Fruit fly (Drosophila melanogaster) whole organism, embryonic: ENCODE results near the gene Spn28Dc.

Experiments
- Bdp1 ChIP-seq: fragments of 200-800 bp; sonication (Bioruptor generic); optimal IDR thresholded peaks from 3 replicates; lab custom pipeline; 2016; ENCODE audit warnings: missing biosample characterization, missing genetic modification characterization
- CG11504 ChIP-seq: fragments of 200-800 bp; sonication (Bioruptor generic); optimal IDR thresholded peaks from 3 replicates; lab custom pipeline; 2019; ENCODE audit warnings: missing biosample characterization, mild to moderate bottlenecking, missing genetic modification characterization, moderate library complexity
- CG13287 ChIP-seq: fragments of 200-800 bp; sonication (Bioruptor generic); IDR thresholded peaks from 2 replicates; pipeline ENCODE4 v1.3.6; 2022; ENCODE audit warnings: missing biosample characterization, missing genetic modification characterization; ENCODE audit not compliant: partially characterized antibody
- CG13775 ChIP-seq: fragments of 200-800 bp; sonication (Bioruptor generic); optimal IDR thresholded peaks from 3 replicates; lab custom pipeline; 2017; ENCODE audit warnings: missing biosample characterization, mild to moderate bottlenecking, missing genetic modification characterization
- CG17186 ChIP-seq: fragments of 200-800 bp; sonication (Bioruptor generic); optimal IDR thresholded peaks from 3 replicates; lab custom pipeline; 2017; ENCODE audit warnings: missing biosample characterization, missing genetic modification reagents, missing genetic modification characterization
- CG17612 ChIP-seq: fragments of 200-800 bp; sonication (Bioruptor generic); IDR thresholded peaks from 2 replicates; pipeline ENCODE4 v1.3.6; 2022; ENCODE audit warnings: missing biosample characterization, missing genetic modification characterization
- CG1832 ChIP-seq: fragments of 200-800 bp; sonication (Bioruptor generic); optimal IDR thresholded peaks from 2 replicates; lab custom pipeline; 2017; ENCODE audit warnings: missing biosample characterization, mild to moderate bottlenecking, missing genetic modification characterization, inconsistent platforms
- CG18476 ChIP-seq: fragments of 200-800 bp; sonication (Bioruptor generic); optimal IDR thresholded peaks from 2 replicates; lab custom pipeline; 2016; ENCODE audit warnings: missing biosample characterization, mild to moderate bottlenecking, missing genetic modification characterization
- CG18599 ChIP-seq: fragments of 200-800 bp; sonication (Bioruptor generic); optimal IDR thresholded peaks from 3 replicates; lab custom pipeline; 2017; ENCODE audit warnings: missing biosample characterization, missing genetic modification characterization, mild to moderate bottlenecking, moderate library complexity, missing genetic modification reagents
- CG2678 ChIP-seq: fragments of 200-800 bp; sonication (Bioruptor generic); optimal IDR thresholded peaks from 3 replicates; lab custom pipeline; 2019; ENCODE audit warnings: missing biosample characterization, mild to moderate bottlenecking, missing genetic modification characterization, moderate library complexity
- CG31441 ChIP-seq: fragments of 200-800 bp; sonication (Bioruptor generic); IDR thresholded peaks from 2 replicates; pipeline ENCODE4 v1.3.6; 2022; ENCODE audit warnings: missing biosample characterization, missing genetic modification characterization
- CG3838 ChIP-seq: fragments of 200-800 bp; sonication (Bioruptor generic); optimal IDR thresholded peaks from 3 replicates; lab custom pipeline; 2016; ENCODE audit warnings: missing biosample characterization, missing genetic modification characterization
- CG4328 ChIP-seq: fragments of 200-800 bp; sonication (Bioruptor generic); optimal IDR thresholded peaks from 3 replicates; lab custom pipeline; 2017; ENCODE audit warnings: missing biosample characterization, missing genetic modification reagents, missing genetic modification characterization
- CG4617 ChIP-seq: fragments of 200-800 bp; sonication (Bioruptor generic); optimal IDR thresholded peaks from 3 replicates; lab custom pipeline; 2016; ENCODE audit warnings: missing biosample characterization, missing genetic modification characterization, borderline replicate concordance
- CG4707 ChIP-seq: fragments of 200-800 bp; sonication (Bioruptor generic); optimal IDR thresholded peaks from 2 replicates; lab custom pipeline; 2018; ENCODE audit warnings: missing biosample characterization, mild to moderate bottlenecking, missing genetic modification characterization, moderate library complexity
- CG6765 ChIP-seq: fragments of 200-800 bp; sonication (Bioruptor generic); optimal IDR thresholded peaks from 3 replicates; lab custom pipeline; 2017; ENCODE audit warnings: missing biosample characterization, mild to moderate bottlenecking, missing genetic modification characterization
- CG6813 ChIP-seq: fragments of 200-800 bp; sonication (Bioruptor generic); optimal IDR thresholded peaks from 2 replicates; lab custom pipeline; 2017; ENCODE audit warnings: missing biosample characterization, missing genetic modification characterization, mild to moderate bottlenecking, moderate library complexity, missing genetic modification reagents
- CG6854 ChIP-seq: fragments of 200-800 bp; sonication (Bioruptor generic); optimal IDR thresholded peaks from 3 replicates; lab custom pipeline; 2017; ENCODE audit warnings: missing biosample characterization, mild to moderate bottlenecking, missing genetic modification characterization
- CG9817 ChIP-seq: fragments of 200-800 bp; sonication (Bioruptor generic); optimal IDR thresholded peaks from 2 replicates; lab custom pipeline; 2018; ENCODE audit warnings: missing biosample characterization, mild to moderate bottlenecking, missing genetic modification characterization, moderate library complexity
- Dbx ChIP-seq: fragments of 200-800 bp; sonication (Bioruptor generic); IDR thresholded peaks from 3 replicates; pipeline ENCODE4 v1.3.6; 2022; ENCODE audit warnings: missing biosample characterization, missing genetic modification characterization
- Deaf1 ChIP-seq: fragments of 200-800 bp; optimal IDR thresholded peaks from 3 replicates; lab custom pipeline; 2019; ENCODE audit warnings: missing biosample characterization, mild to moderate bottlenecking, missing genetic modification characterization, moderate library complexity
- Dfd ChIP-seq, 2 experiments: fragments of >200 bp; optimal IDR thresholded peaks; 2 replicates each; lab custom pipeline; 2017; ENCODE audit warnings: missing biosample characterization in 2 of 2, missing genetic modification characterization in 2 of 2
- Dll ChIP-seq: fragments of 200-800 bp; sonication (Bioruptor generic); IDR thresholded peaks from 4 replicates; pipeline ENCODE4 v1.3.6; 2022; ENCODE audit warnings: missing biosample characterization, missing genetic modification characterization; ENCODE audit not compliant: partially characterized antibody
- Ets65A ChIP-seq: fragments of 200-800 bp; sonication (Bioruptor generic); peaks from one replicate; lab custom pipeline; 2016; ENCODE audit warnings: missing biosample characterization, missing genetic modification characterization
- Hr39 ChIP-seq: fragments of >200 bp; optimal IDR thresholded peaks from 2 replicates; lab custom pipeline; 2017
- Med ChIP-seq: fragments of 200-800 bp; sonication (Bioruptor generic); peaks from one replicate; lab custom pipeline; 2016; ENCODE audit warnings: missing biosample characterization, missing genetic modification characterization, mild to moderate bottlenecking, inconsistent platforms, moderate library complexity
- NC2α ChIP-seq: fragments of 200-800 bp; sonication (Bioruptor generic); optimal IDR thresholded peaks from 2 replicates; lab custom pipeline; 2016; ENCODE audit warnings: missing biosample characterization, missing genetic modification characterization
- Nf-YB ChIP-seq: fragments of 200-800 bp; sonication (Bioruptor generic); optimal IDR thresholded peaks from 3 replicates; lab custom pipeline; 2019; ENCODE audit warnings: missing biosample characterization, mild to moderate bottlenecking, missing genetic modification characterization, moderate library complexity
- Optix ChIP-seq: fragments of 200-800 bp; sonication (Bioruptor generic); IDR thresholded peaks from 3 replicates; pipeline ENCODE4 v1.3.6; 2022; ENCODE audit warnings: missing biosample characterization, missing genetic modification characterization
- ato ChIP-seq: fragments of 200-800 bp; sonication (Bioruptor generic); IDR thresholded peaks from 2 replicates; pipeline ENCODE4 v1.3.6; 2022; ENCODE audit warnings: missing biosample characterization, missing genetic modification characterization; ENCODE audit not compliant: partially characterized antibody
- bab2 ChIP-seq: fragments of 200-800 bp; sonication (Bioruptor generic); optimal IDR thresholded peaks from 2 replicates; lab custom pipeline; 2016; ENCODE audit warnings: missing biosample characterization, missing genetic modification characterization
- bowl ChIP-seq: fragments of 200-800 bp; sonication (Bioruptor generic); IDR thresholded peaks from 2 replicates; pipeline ENCODE4 v1.3.6; 2022; ENCODE audit warnings: missing biosample characterization, missing genetic modification characterization
- dan ChIP-seq: fragments of 200-800 bp; sonication (Bioruptor generic); IDR thresholded peaks from 2 replicates; pipeline ENCODE4 v1.3.6; 2022; ENCODE audit warnings: missing biosample characterization, missing genetic modification characterization
- fd3F ChIP-seq: fragments of 200-800 bp; sonication (Bioruptor generic); optimal IDR thresholded peaks from 2 replicates; lab custom pipeline; 2018; ENCODE audit warnings: missing biosample characterization, mild to moderate bottlenecking, missing genetic modification characterization, moderate library complexity
- ftz-f1 ChIP-seq: fragments of 200-800 bp; sonication (Bioruptor generic); optimal IDR thresholded peaks from 2 replicates; lab custom pipeline; 2016; ENCODE audit warnings: missing biosample characterization, missing genetic modification characterization
- gfzf ChIP-seq: fragments of 200-800 bp; sonication (Bioruptor generic); optimal IDR thresholded peaks from 2 replicates; lab custom pipeline; 2016; ENCODE audit warnings: missing biosample characterization, mild to moderate bottlenecking, missing genetic modification characterization, moderate library complexity
- ind ChIP-seq: fragments of 200-800 bp; sonication (Bioruptor generic); optimal IDR thresholded peaks from 3 replicates; lab custom pipeline; 2016; ENCODE audit warnings: missing biosample characterization, missing genetic modification characterization
- jigr1 ChIP-seq: fragments of 200-800 bp; sonication (Bioruptor generic); IDR thresholded peaks from 3 replicates; pipeline ENCODE4 v1.3.6; 2022; ENCODE audit warnings: missing biosample characterization, missing genetic modification characterization
- lbe ChIP-seq: fragments of 200-800 bp; sonication (Bioruptor generic); optimal IDR thresholded peaks from 2 replicates; lab custom pipeline; 2016; ENCODE audit warnings: missing biosample characterization, mild to moderate bottlenecking, missing genetic modification characterization
- lov ChIP-seq, 2 experiments: fragments of 200-800 bp in 1 of 2; fragments of >200 bp in 1 of 2; sonication (Bioruptor generic) in 1 of 2; IDR thresholded peaks in 1 of 2; optimal IDR thresholded peaks in 1 of 2; 2 replicates in 1 of 2; 3 replicates in 1 of 2; pipeline versions ENCODE4 v1.3.6 to Lab custom; 2017 to 2022; ENCODE audit warnings: missing biosample characterization in 1 of 2, missing genetic modification characterization in 1 of 2
- sima ChIP-seq: fragments of 200-800 bp; sonication (Bioruptor generic); optimal IDR thresholded peaks from 2 replicates; lab custom pipeline; 2016; ENCODE audit warnings: missing biosample characterization, missing genetic modification characterization
- sisA ChIP-seq: fragments of 200-800 bp; sonication (Bioruptor generic); IDR thresholded peaks from 2 replicates; pipeline ENCODE4 v1.3.6; 2022; ENCODE audit warnings: missing biosample characterization, missing genetic modification characterization
- so ChIP-seq: fragments of 200-800 bp; sonication (Bioruptor generic); IDR thresholded peaks from 3 replicates; pipeline ENCODE4 v1.3.6; 2022; ENCODE audit warnings: missing biosample characterization, missing genetic modification characterization
- ssp ChIP-seq: fragments of 200-800 bp; sonication (Bioruptor generic); IDR thresholded peaks from 2 replicates; pipeline ENCODE4 v1.3.6; 2022; ENCODE audit warnings: missing biosample characterization, missing genetic modification characterization
- tin ChIP-seq: fragments of 200-800 bp; sonication (Bioruptor generic); optimal IDR thresholded peaks from 3 replicates; lab custom pipeline; 2016; ENCODE audit warnings: missing biosample characterization, missing genetic modification characterization
- unc-4 ChIP-seq: fragments of 200-800 bp; sonication (Bioruptor generic); IDR thresholded peaks from 2 replicates; pipeline ENCODE4 v1.3.6; 2022; ENCODE audit warnings: missing biosample characterization, missing genetic modification characterization; ENCODE audit not compliant: partially characterized antibody
- usp ChIP-seq: fragments of >200 bp; optimal IDR thresholded peaks from 2 replicates; lab custom pipeline; 2017; ENCODE audit warnings: missing biosample characterization, missing genetic modification characterization
- vnd ChIP-seq: fragments of 200-800 bp; sonication (Bioruptor generic); IDR thresholded peaks from 3 replicates; pipeline ENCODE4 v1.3.6; 2022; ENCODE audit warnings: missing biosample characterization, missing genetic modification characterization; ENCODE audit not compliant: partially characterized antibody
- zen2 ChIP-seq: fragments of 200-800 bp; sonication (Bioruptor generic); IDR thresholded peaks from 3 replicates; pipeline ENCODE4 v1.3.6; 2022; ENCODE audit warnings: missing biosample characterization, missing genetic modification characterization; ENCODE audit not compliant: partially characterized antibody
- zf30C ChIP-seq: fragments of 200-800 bp; sonication (Bioruptor generic); optimal IDR thresholded peaks from 3 replicates; lab custom pipeline; 2018; ENCODE audit warnings: missing biosample characterization, mild to moderate bottlenecking, missing genetic modification characterization

Gene Spn28Dc

DNA sequence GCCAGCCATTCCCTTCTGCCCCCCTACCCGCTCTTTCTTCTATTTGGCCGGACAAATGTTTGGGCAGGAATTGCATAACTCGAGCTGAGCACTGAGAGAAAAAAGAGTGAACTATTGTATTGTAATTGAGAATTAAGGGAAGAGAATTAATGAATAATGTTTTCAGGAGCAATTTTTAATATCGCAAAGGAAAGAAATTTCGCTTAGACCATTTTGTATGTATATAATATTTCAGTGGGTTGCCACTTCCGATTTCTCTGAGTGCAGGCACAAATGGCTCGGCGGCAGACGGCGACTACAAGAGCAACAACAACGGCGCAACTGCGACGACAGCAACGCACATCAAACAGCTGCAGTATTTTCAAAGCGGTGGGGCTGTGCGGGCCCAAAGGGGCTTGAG is 42.4 kb downstream of the Spn28Dc start (continued):
- no peak for TF ChIP-seq CG17186 (GFP tag; lab: Kevin White, UChicago)
- peak; percentile 48 for TF ChIP-seq CG17612 (GFP tag; lab: Robert Waterston, UW)
- peak; percentile 61 for TF ChIP-seq CG13775 (GFP tag; lab: Kevin White, UChicago)
- no peak for TF ChIP-seq sima (GFP tag; lab: Kevin White, UChicago)
- no peak for TF ChIP-seq usp (GFP tag; lab: Kevin White, UChicago)
- TF ChIP-seq Ets65A (GFP tag; lab: Kevin White, UChicago) = peak; percentile 91
- TF ChIP-seq gfzf = no peak
- peak; percentile 58 for TF ChIP-seq CG18599 (GFP tag; lab: Kevin White, UChicago)
- TF ChIP-seq dan (GFP tag; lab: Robert Waterston, UW) = no peak
- TF ChIP-seq CG3838 (GFP tag; lab: Kevin White, UChicago) = no peak
- TF ChIP-seq NC2α (GFP tag; lab: Kevin White, UChicago) = peak; percentile 52
- TF ChIP-seq Dll = no peak
- no peak for TF ChIP-seq zen2
- peak; percentile 43 for TF ChIP-seq CG4707 (GFP tag; lab: Kevin White, UChicago)
- TF ChIP-seq Bdp1 (GFP tag; lab: Kevin White, UChicago) = peak; percentile 39
- TF ChIP-seq CG4617 (GFP tag; lab: Kevin White, UChicago) = peak; percentile 25
- TF ChIP-seq CG18476 (GFP tag; lab: Kevin White, UChicago) = peak; percentile 9
- peak; percentile 60; the same call in 2 of the 3 replicates for TF ChIP-seq jigr1 (GFP tag; lab: Robert Waterston, UW)
- TF ChIP-seq bowl (GFP tag; lab: Robert Waterston, UW) = peak; percentile 74; the same call in 1 of the 2 replicates
- peak; percentile 68 for TF ChIP-seq ind
- TF ChIP-seq tin = peak; percentile 63
- no peak for TF ChIP-seq lbe
- TF ChIP-seq CG6765 (GFP tag; lab: Kevin White, UChicago) = no peak
- TF ChIP-seq Dbx (GFP tag; lab: Robert Waterston, UW) = peak; percentile 67
- TF ChIP-seq Deaf1 (tag; lab: Kevin White, UChicago) = no peak
- no peak for TF ChIP-seq vnd (GFP tag; lab: Robert Waterston, UW)
- peak; percentile 47 for TF ChIP-seq CG9817 (tag; lab: Kevin White, UChicago)
- peak; percentile 92 for TF ChIP-seq Med (GFP tag; lab: Kevin White, UChicago)
- no peak for TF ChIP-seq zf30C (GFP tag; lab: Kevin White, UChicago)
- no peak for TF ChIP-seq Hr39
- TF ChIP-seq unc-4 = no peak
- peak; percentile 70 for TF ChIP-seq CG31441 (GFP tag; lab: Robert Waterston, UW)
- TF ChIP-seq ssp = peak; percentile 62
- no peak for TF ChIP-seq lov (optimal IDR thresholded peaks at IDR 0.05; lab: Kevin White, UChicago)
- peak; percentile 53; the same call in 1 of the 3 replicates for TF ChIP-seq lov (GFP tag; IDR thresholded peaks at IDR 0.05; lab: Robert Waterston, UW)
- TF ChIP-seq CG4328 (GFP tag; lab: Kevin White, UChicago) = no peak
- TF ChIP-seq CG13287 (GFP tag; lab: Robert Waterston, UW) = no peak
- TF ChIP-seq so = peak; percentile 72; the same call in 2 of the 3 replicates
- peak; percentile 84 for TF ChIP-seq sisA
- TF ChIP-seq Dfd (GFP tag; optimal IDR thresholded peaks at IDR 0.05; lab: Kevin White, UChicago) = no peak
- peak; percentile 49 for TF ChIP-seq fd3F
- TF ChIP-seq CG1832 (GFP tag; lab: Kevin White, UChicago) = no peak
- TF ChIP-seq CG6813 (GFP tag; lab: Kevin White, UChicago) = peak; percentile 31
- TF ChIP-seq CG6854 = no peak
- peak; percentile 90 for TF ChIP-seq CG11504 (tag; lab: Kevin White, UChicago)
- peak; percentile 56; the same call in 2 of the 3 replicates for TF ChIP-seq Optix
- TF ChIP-seq CG2678 = peak; percentile 64
- TF ChIP-seq bab2 = peak; percentile 63
- TF ChIP-seq Nf-YB (GFP tag; lab: Kevin White, UChicago) = peak; percentile 18
- no peak for TF ChIP-seq ato (GFP tag; lab: Robert Waterston, UW)
- TF ChIP-seq ftz-f1 (GFP tag; lab: Kevin White, UChicago) = no peak
